Worm (Caenorhabditis elegans) whole organism, young adult: Measurements from ENCODE around the gene srx-26.

Source experiments
- B0336.3 ChIP-seq: fragments of 200-800 bp; sonication (Bioruptor generic); IDR thresholded peaks from 2 replicates; pipeline ENCODE4 v1.3.6; 2022; ENCODE audit warnings: missing genetic modification characterization, missing compliant biosample characterization
- aptf-3 ChIP-seq: fragments of 200-800 bp; sonication (Bioruptor generic); IDR thresholded peaks from 2 replicates; pipeline ENCODE4 v1.3.6; 2022; ENCODE audit warnings: missing genetic modification characterization, missing compliant biosample characterization
- madf-6 ChIP-seq: fragments of 200-800 bp; sonication (Bioruptor generic); IDR thresholded peaks from 2 replicates; pipeline ENCODE4 v1.3.6; 2022; ENCODE audit warnings: missing genetic modification reagents, missing genetic modification characterization, missing compliant biosample characterization
- mxl-1 ChIP-seq: sonication (generic microtip); optimal IDR thresholded peaks from 2 replicates; lab custom pipeline; 2016; ENCODE audit warnings: missing genetic modification characterization, missing compliant biosample characterization
- nhr-90 ChIP-seq: sonication (generic microtip); optimal IDR thresholded peaks from 2 replicates; lab custom pipeline; 2016; ENCODE audit warnings: missing genotype, mild to moderate bottlenecking, missing genetic modification characterization, missing compliant biosample characterization
- pha-4 ChIP-seq: fragments of 150-350 bp; sonication (generic microtip); optimal IDR thresholded peaks from 2 replicates; lab custom pipeline; 2014; ENCODE audit warnings: missing biosample characterization, missing genetic modification reagents, missing genetic modification characterization

ce11 chrV:2767465-2767864 lies 14.6 kb upstream of the srx-26 start, which contains the start of gene R05D8.9:
- TF ChIP-seq mxl-1 (tag; lab: Kevin White, UChicago): no peak
- TF ChIP-seq aptf-3: no peak
- TF ChIP-seq nhr-90: no peak
- TF ChIP-seq madf-6 (GFP tag; lab: Robert Waterston, UW): no peak
- no peak for TF ChIP-seq B0336.3 (GFP tag; lab: Robert Waterston, UW)
- TF ChIP-seq pha-4 (tag; lab: Kevin White, UChicago): no peak
